Fruit fly (Drosophila melanogaster): ENCODE data around the gene trk.

DNA sequence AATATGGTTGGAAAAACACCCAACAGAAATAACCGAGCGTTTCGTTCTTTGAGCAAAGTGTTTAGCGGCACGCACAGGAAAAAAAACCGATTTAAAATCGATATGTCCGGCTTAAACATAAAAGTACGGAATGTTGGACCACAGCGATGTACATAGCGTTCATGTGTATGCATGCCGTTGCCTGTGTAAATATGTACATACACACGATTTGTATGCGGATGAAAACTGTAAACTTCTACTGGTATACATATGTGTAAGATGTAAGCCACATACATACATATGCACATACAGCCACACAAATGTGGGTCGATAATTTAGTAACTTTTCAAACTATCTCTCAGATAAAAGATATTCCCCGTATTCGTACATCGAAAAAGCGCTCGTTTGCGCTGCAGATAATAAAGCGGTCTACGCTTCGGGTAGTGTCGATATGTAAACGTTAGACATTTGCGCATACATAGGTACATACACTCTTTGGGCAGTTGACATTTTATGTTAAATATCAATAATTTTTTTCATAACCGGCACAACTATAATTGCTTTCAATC lies 22.4 kb downstream of the trk start:
- TF ChIP-seq pan (optimal IDR thresholded peaks at IDR 0.05): no peak
- no peak for TF ChIP-seq lola (GFP tag; optimal IDR thresholded peaks at IDR 0.05)
- no peak for TF ChIP-seq h (GFP tag; optimal IDR thresholded peaks at IDR 0.05)
- TF ChIP-seq OdsH (GFP tag; optimal IDR thresholded peaks at IDR 0.05): no peak
- TF ChIP-seq woc (GFP tag; optimal IDR thresholded peaks at IDR 0.05): no peak
- TF ChIP-seq Sp1 (GFP tag; optimal IDR thresholded peaks at IDR 0.05): no peak
- TF ChIP-seq Hnf4 (GFP tag; optimal IDR thresholded peaks at IDR 0.05): no peak
- no peak for TF ChIP-seq fru (GFP tag; optimal IDR thresholded peaks at IDR 0.05)
- no peak for TF ChIP-seq psq (GFP tag; optimal IDR thresholded peaks at IDR 0.05)
